Worm (Caenorhabditis elegans) whole organism, L3 larva: ENCODE data around the gene scrm-5.

Source experiments
- elt-3 ChIP-seq, 3 experiments: fragments of 150-350 bp in 1 of 3; sonication (generic microtip) in 2 of 3; optimal IDR thresholded peaks; 2 replicates in 2 of 3; 4 replicates in 1 of 3; lab custom pipeline; 2014 to 2017; ENCODE audit warnings: missing biosample characterization in 3 of 3, missing genetic modification characterization in 3 of 3
- fkh-10 ChIP-seq: sonication (generic microtip); optimal IDR thresholded peaks from 2 replicates; lab custom pipeline; 2017; ENCODE audit warnings: missing biosample characterization, missing genetic modification reagents, missing genetic modification characterization
- jun-1 ChIP-seq: fragments of 150-350 bp; optimal IDR thresholded peaks from 2 replicates; lab custom pipeline; 2014; ENCODE audit warnings: missing biosample characterization, missing genetic modification reagents, missing genetic modification characterization
- lin-39 ChIP-seq: fragments of 150-350 bp; optimal IDR thresholded peaks from 2 replicates; lab custom pipeline; 2018; ENCODE audit warnings: missing biosample characterization, missing genetic modification reagents, missing genetic modification characterization
- nhr-28 ChIP-seq: fragments of 150-350 bp; optimal IDR thresholded peaks from 2 replicates; lab custom pipeline; 2014; ENCODE audit warnings: missing biosample characterization, missing genetic modification characterization
- pha-4 ChIP-seq: fragments of 150-350 bp; optimal IDR thresholded peaks from 2 replicates; lab custom pipeline; 2014; ENCODE audit warnings: missing biosample characterization, missing genetic modification reagents, missing genetic modification characterization
- snpc-4 ChIP-seq: fragments of 150-350 bp; optimal IDR thresholded peaks from 2 replicates; lab custom pipeline; 2014; ENCODE audit warnings: missing biosample characterization, missing genetic modification characterization
- unc-39 ChIP-seq: sonication (generic microtip); optimal IDR thresholded peaks from 4 replicates; lab custom pipeline; 2017; ENCODE audit warnings: missing biosample characterization, missing genetic modification characterization

ce11 chrIV:4176659-4177058 is 14.4 kb downstream of the scrm-5 start:
- no peak for TF ChIP-seq fkh-10 (GFP tag; lab: Kevin White, UChicago)
- TF ChIP-seq pha-4, result no peak
- no peak for TF ChIP-seq lin-39 (tag; lab: Kevin White, UChicago)
- no peak for TF ChIP-seq snpc-4
- no peak for TF ChIP-seq nhr-28 (tag; lab: Kevin White, UChicago)
- TF ChIP-seq unc-39 (tag; lab: Kevin White, UChicago), result no peak
- no peak for TF ChIP-seq elt-3 (tag; optimal IDR thresholded peaks at IDR 0.05; lab: Kevin White, UChicago)
- TF ChIP-seq jun-1, result no peak
